Worm (Caenorhabditis elegans) whole organism, L4 larva: Measurements from ENCODE around the gene Y43F8B.3.

Experiments
- F10B5.3 ChIP-seq: sonication (generic microtip); optimal IDR thresholded peaks from 2 replicates; lab custom pipeline; 2016; ENCODE audit warnings: mild to moderate bottlenecking, missing genetic modification characterization, missing compliant biosample characterization
- F26F4.8 ChIP-seq: fragments of 200-800 bp; sonication (Bioruptor generic); conservative IDR thresholded peaks from 2 replicates; pipeline ENCODE4 v1.3.6; 2022; ENCODE audit warnings: missing genetic modification characterization, missing compliant biosample characterization
- T26A8.4 ChIP-seq: fragments of 200-800 bp; sonication (Bioruptor generic); IDR thresholded peaks from 2 replicates; pipeline ENCODE4 v1.3.6; 2022; ENCODE audit warnings: missing genetic modification characterization, missing compliant biosample characterization
- aha-1 ChIP-seq: fragments of 150-350 bp; peaks from one replicate; lab custom pipeline; 2014; ENCODE audit warnings: missing biosample characterization, missing genetic modification characterization
- aly-2 ChIP-seq: sonication (generic microtip); optimal IDR thresholded peaks from 2 replicates; lab custom pipeline; 2018; ENCODE audit warnings: missing biosample characterization, missing genetic modification characterization
- ama-1 ChIP-seq: fragments of 150-350 bp; optimal IDR thresholded peaks from 2 replicates; lab custom pipeline; 2014; ENCODE audit warnings: inconsistent platforms, mixed read lengths
- ceh-32 ChIP-seq: sonication (generic microtip); optimal IDR thresholded peaks from 2 replicates; lab custom pipeline; 2016; ENCODE audit warnings: mild to moderate bottlenecking, missing genetic modification characterization, missing compliant biosample characterization; ENCODE audit not compliant: poor library complexity
- ceh-44 ChIP-seq: fragments of 200-800 bp; sonication (Bioruptor generic); IDR thresholded peaks from 2 replicates; pipeline ENCODE4 v1.3.6; 2022; ENCODE audit warnings: missing genetic modification reagents, missing genetic modification characterization, missing compliant biosample characterization
- ceh-82 ChIP-seq: sonication (generic microtip); optimal IDR thresholded peaks from 2 replicates; lab custom pipeline; 2017; ENCODE audit warnings: missing biosample characterization, missing genetic modification characterization
- daf-12 ChIP-seq: fragments of 150-350 bp; optimal IDR thresholded peaks from 2 replicates; lab custom pipeline; 2014; ENCODE audit warnings: missing biosample characterization, missing genetic modification reagents, missing genetic modification characterization
- dpl-1 ChIP-seq: fragments of 150-350 bp; optimal IDR thresholded peaks from 2 replicates; lab custom pipeline; 2014; ENCODE audit warnings: missing biosample characterization, missing genetic modification reagents, missing genetic modification characterization
- duxl-1 ChIP-seq: sonication (generic microtip); optimal IDR thresholded peaks from 2 replicates; lab custom pipeline; 2016; ENCODE audit warnings: mild to moderate bottlenecking, missing genetic modification characterization, moderate library complexity, missing compliant biosample characterization; ENCODE audit not compliant: poor library complexity
- gei-8 ChIP-seq: fragments of 200-800 bp; sonication (Bioruptor generic); optimal IDR thresholded peaks from 2 replicates; lab custom pipeline; 2018; ENCODE audit warnings: mild to moderate bottlenecking, missing genetic modification characterization, missing compliant biosample characterization
- hmg-1.1 ChIP-seq: fragments of 200-800 bp; sonication (Bioruptor generic); IDR thresholded peaks from 2 replicates; pipeline ENCODE4 v1.3.6; 2022; ENCODE audit warnings: missing genetic modification reagents, missing genetic modification characterization, missing compliant biosample characterization
- lin-38 ChIP-seq: fragments of 200-800 bp; sonication (Bioruptor generic); IDR thresholded peaks from 2 replicates; pipeline ENCODE4 v1.3.6; 2022; ENCODE audit warnings: missing genetic modification reagents, missing genetic modification characterization, missing compliant biosample characterization
- lsy-2 ChIP-seq, 2 experiments: fragments of 150-350 bp in 1 of 2; sonication (generic microtip) in 1 of 2; optimal IDR thresholded peaks; 2 replicates each; lab custom pipeline; 2014 to 2017; ENCODE audit warnings: missing biosample characterization in 2 of 2, missing genetic modification characterization in 2 of 2
- mdt-29 ChIP-seq: fragments of 200-800 bp; sonication (Bioruptor generic); IDR thresholded peaks from 2 replicates; pipeline ENCODE4 v1.3.6; 2022; ENCODE audit warnings: missing genetic modification reagents, missing genetic modification characterization, missing compliant biosample characterization
- mep-1 ChIP-seq: fragments of 150-350 bp; sonication (generic microtip); optimal IDR thresholded peaks from 3 replicates; lab custom pipeline; 2014; ENCODE audit warnings: missing biosample characterization, missing genetic modification characterization
- mxl-2 ChIP-seq: fragments of 200-800 bp; sonication (Bioruptor generic); conservative IDR thresholded peaks from 2 replicates; pipeline ENCODE4 v1.3.6; 2022; ENCODE audit warnings: missing genetic modification reagents, missing genetic modification characterization, missing compliant biosample characterization
- nhr-11 ChIP-seq: fragments of 150-350 bp; optimal IDR thresholded peaks from 2 replicates; lab custom pipeline; 2014; ENCODE audit warnings: missing biosample characterization, missing genetic modification characterization
- nhr-111 ChIP-seq: fragments of 200-800 bp; sonication (Bioruptor generic); optimal IDR thresholded peaks from 2 replicates; lab custom pipeline; 2018; ENCODE audit warnings: mild to moderate bottlenecking, missing genetic modification characterization, missing compliant biosample characterization
- nhr-25 ChIP-seq: sonication (generic microtip); optimal IDR thresholded peaks from 2 replicates; lab custom pipeline; 2017; ENCODE audit warnings: missing genetic modification characterization, mild to moderate bottlenecking, missing compliant biosample characterization, antibody characterized with exemption, moderate library complexity, borderline replicate concordance; ENCODE audit not compliant: insufficient read depth
- nhr-28 ChIP-seq: fragments of 150-350 bp; optimal IDR thresholded peaks from 2 replicates; lab custom pipeline; 2014; ENCODE audit warnings: missing biosample characterization, missing genetic modification characterization
- nhr-41 ChIP-seq: fragments of 200-800 bp; sonication (Bioruptor generic); IDR thresholded peaks from 2 replicates; pipeline ENCODE4 v1.3.6; 2022; ENCODE audit warnings: missing genetic modification reagents, missing genetic modification characterization, missing compliant biosample characterization
- nhr-6 ChIP-seq: fragments of 150-350 bp; optimal IDR thresholded peaks from 2 replicates; lab custom pipeline; 2014; ENCODE audit warnings: missing biosample characterization, missing genetic modification characterization
- pha-4 ChIP-seq, 2 experiments: fragments of 150-350 bp in 1 of 2; fragments of 200-800 bp in 1 of 2; sonication (Bioruptor generic) in 1 of 2; IDR thresholded peaks in 1 of 2; optimal IDR thresholded peaks in 1 of 2; 2 replicates each; pipeline versions ENCODE4 v1.3.6 to Lab custom; 2014 to 2022; ENCODE audit warnings: missing genetic modification characterization in 2 of 2, missing genetic modification reagents in 2 of 2, missing biosample characterization in 1 of 2, missing compliant biosample characterization in 1 of 2
- php-3 ChIP-seq: fragments of 200-800 bp; sonication (Bioruptor generic); IDR thresholded peaks from 2 replicates; pipeline ENCODE4 v1.3.6; 2022; ENCODE audit warnings: missing genetic modification reagents, missing genetic modification characterization, missing compliant biosample characterization
- pqm-1 ChIP-seq: sonication (generic microtip); optimal IDR thresholded peaks from 2 replicates; lab custom pipeline; 2017; ENCODE audit warnings: missing biosample characterization, missing genetic modification characterization
- saeg-2 ChIP-seq: fragments of 200-800 bp; sonication (Bioruptor generic); IDR thresholded peaks from 2 replicates; pipeline ENCODE4 v1.3.6; 2022; ENCODE audit warnings: missing genetic modification reagents, missing genetic modification characterization, missing compliant biosample characterization
- set-16 ChIP-seq: fragments of 200-800 bp; sonication (Bioruptor generic); IDR thresholded peaks from 2 replicates; pipeline ENCODE4 v1.3.6; 2022; ENCODE audit warnings: missing genetic modification reagents, missing genetic modification characterization, missing compliant biosample characterization
- skn-1 ChIP-seq: fragments of 150-350 bp; optimal IDR thresholded peaks from 2 replicates; lab custom pipeline; 2014; ENCODE audit warnings: missing biosample characterization, missing genetic modification characterization
- snpc-1.2 ChIP-seq: fragments of 200-800 bp; sonication (Bioruptor generic); IDR thresholded peaks from 2 replicates; pipeline ENCODE4 v1.3.6; 2022; ENCODE audit warnings: missing genetic modification reagents, missing genetic modification characterization, missing compliant biosample characterization
- tag-97 ChIP-seq: fragments of 200-800 bp; sonication (Bioruptor generic); IDR thresholded peaks from 2 replicates; pipeline ENCODE4 v1.3.6; 2022; ENCODE audit warnings: missing genetic modification characterization, missing compliant biosample characterization
- tra-1 ChIP-seq: fragments of 200-800 bp; sonication (Bioruptor generic); IDR thresholded peaks from 2 replicates; pipeline ENCODE4 v1.3.6; 2022; ENCODE audit warnings: missing genetic modification reagents, missing genetic modification characterization, missing compliant biosample characterization
- unc-39 ChIP-seq: sonication (generic microtip); optimal IDR thresholded peaks from 2 replicates; lab custom pipeline; 2017; ENCODE audit warnings: missing biosample characterization, missing genetic modification characterization
- unc-62 ChIP-seq, 3 experiments: fragments of 150-350 bp in 1 of 3; sonication (generic microtip); optimal IDR thresholded peaks in 2 of 3; peaks in 1 of 3; 1 replicate in 1 of 3; 2 replicates in 2 of 3; lab custom pipeline; 2014 to 2017; ENCODE audit warnings: missing biosample characterization in 3 of 3, missing genetic modification characterization in 3 of 3, missing genetic modification reagents in 3 of 3, missing genotype in 1 of 3
- zag-1 ChIP-seq: fragments of 150-350 bp; optimal IDR thresholded peaks from 2 replicates; lab custom pipeline; 2014; ENCODE audit warnings: missing biosample characterization, missing genetic modification characterization
- ztf-7 ChIP-seq: fragments of 150-350 bp; optimal IDR thresholded peaks from 2 replicates; lab custom pipeline; 2014; ENCODE audit warnings: missing biosample characterization, missing genetic modification characterization

Gene Y43F8B.3

ce11 chrV:19497087-19497486 is 5.8 kb upstream of the Y43F8B.3 start:
- peak; percentile 2 for TF ChIP-seq aha-1 (tag; lab: Kevin White, UChicago)
- no peak for TF ChIP-seq nhr-11 (tag; lab: Kevin White, UChicago)

- peak in 1 of 2 experiments; percentile 97 for TF ChIP-seq unc-62 (GFP tag; optimal IDR thresholded peaks at IDR 0.05 in 1 of 2; lab: Kevin White, UChicago)
- TF ChIP-seq unc-62 (tag; optimal IDR thresholded peaks at IDR 0.05; lab: Kevin White, UChicago): no peak
- TF ChIP-seq F26F4.8 (GFP tag; lab: Robert Waterston, UW): no peak
Observed at ce11 chrV:19501389-19501788, 1.5 kb upstream of the Y43F8B.3 start.

- TF ChIP-seq aha-1 (tag; lab: Kevin White, UChicago) (no peak), tag-97 (no peak), set-16 (GFP tag; lab: Robert Waterston, UW) (peak; percentile 79), F26F4.8 (GFP tag; lab: Robert Waterston, UW) (no peak), unc-39 (no peak), ama-1 (lab: Kevin White, UChicago) (no peak)
- TF ChIP-seq, all 104 proteins: peak for 1
Observed at ce11 chrV:19509061-19509460, 6.2 kb downstream of the Y43F8B.3 start.

- TF ChIP-seq nhr-25: no peak
- no peak for TF ChIP-seq F10B5.3 (tag; lab: Kevin White, UChicago)
- TF ChIP-seq nhr-6 (tag; lab: Kevin White, UChicago): no peak
- TF ChIP-seq ceh-82 (tag; lab: Kevin White, UChicago): no peak
- TF ChIP-seq duxl-1: no peak
- TF ChIP-seq aly-2 (tag; lab: Kevin White, UChicago): no peak
- TF ChIP-seq lsy-2 (tag; optimal IDR thresholded peaks at IDR 0.05; lab: Kevin White, UChicago): no peak
- TF ChIP-seq T26A8.4 (GFP tag; lab: Robert Waterston, UW): no peak
- no peak for TF ChIP-seq dpl-1 (GFP tag; lab: Kevin White, UChicago)
- TF ChIP-seq, all 104 proteins: peak for 0
Observed at ce11 chrV:19510352-19510751, 7.5 kb downstream of the Y43F8B.3 start.

ce11 chrV:19510925-19511324 is 8.0 kb downstream of the Y43F8B.3 start:
- TF ChIP-seq set-16 (GFP tag; lab: Robert Waterston, UW) (peak; percentile 63), mxl-2 (GFP tag; lab: Robert Waterston, UW) (no peak)

- TF ChIP-seq gei-8 (GFP tag; lab: Kevin White, UChicago) (no peak), tra-1 (GFP tag; lab: Robert Waterston, UW) (no peak), pqm-1 (tag; lab: Kevin White, UChicago) (no peak), php-3 (GFP tag; lab: Robert Waterston, UW) (no peak), mdt-29 (no peak), zag-1 (tag; lab: Kevin White, UChicago) (no peak), nhr-6 (tag; lab: Kevin White, UChicago) (no peak), mep-1 (tag; lab: Kevin White, UChicago) (no peak), ceh-44 (GFP tag; lab: Robert Waterston, UW) (no peak)
Observed at ce11 chrV:19512260-19512947, 9.5 kb downstream of the Y43F8B.3 start, which contains the start of gene Y43F8B.19. TSS of gene Y43F8B.19 (minus strand) at chrV:19512310.

- TF ChIP-seq pha-4 (GFP tag; IDR thresholded peaks at IDR 0.05; lab: Robert Waterston, UW) (no peak), pha-4 (tag; optimal IDR thresholded peaks at IDR 0.05; lab: Kevin White, UChicago) (no peak), ztf-7 (tag; lab: Kevin White, UChicago) (no peak), ceh-32 (tag; lab: Kevin White, UChicago) (no peak), duxl-1 (no peak), zag-1 (tag; lab: Kevin White, UChicago) (no peak), hmg-1.1 (no peak), skn-1 (tag; lab: Kevin White, UChicago) (no peak), saeg-2 (GFP tag; lab: Robert Waterston, UW) (no peak), unc-62 (GFP tag; optimal IDR thresholded peaks at IDR 0.05 in 1 of 2; lab: Kevin White, UChicago) (no peak), unc-62 (tag; optimal IDR thresholded peaks at IDR 0.05; lab: Kevin White, UChicago) (no peak), lin-38 (GFP tag; lab: Robert Waterston, UW) (no peak), nhr-28 (tag; lab: Kevin White, UChicago) (no peak), nhr-41 (no peak), daf-12 (tag; lab: Kevin White, UChicago) (no peak), snpc-1.2 (GFP tag; lab: Robert Waterston, UW) (no peak), nhr-111 (GFP tag; lab: Kevin White, UChicago) (no peak), mep-1 (tag; lab: Kevin White, UChicago) (no peak)
Observed at ce11 chrV:19513552-19513951, 10.7 kb downstream of the Y43F8B.3 start, which contains the start of gene phy-4. TSS of gene phy-4 (minus strand) at chrV:19513652.
